Fruit fly (Drosophila melanogaster) whole organism, embryonic: Measurements from ENCODE around the gene Cyp318a1.

Experiments used
- ATbp ChIP-seq: fragments of 200-800 bp; sonication (Bioruptor generic); optimal IDR thresholded peaks from 2 replicates; lab custom pipeline; 2017; ENCODE audit warnings: missing biosample characterization, mild to moderate bottlenecking, missing genetic modification characterization, missing genetic modification reagents
- Bgb ChIP-seq: fragments of 200-800 bp; sonication (Bioruptor generic); IDR thresholded peaks from 2 replicates; pipeline ENCODE4 v1.3.6; 2022; ENCODE audit warnings: missing biosample characterization, missing genetic modification characterization; ENCODE audit not compliant: partially characterized antibody
- CG10147 ChIP-seq: fragments of 200-800 bp; sonication (Bioruptor generic); optimal IDR thresholded peaks from 2 replicates; lab custom pipeline; 2019; ENCODE audit warnings: missing biosample characterization, mild to moderate bottlenecking, missing genetic modification characterization, moderate library complexity
- CG10565 ChIP-seq: fragments of 200-800 bp; sonication (Bioruptor generic); optimal IDR thresholded peaks from 3 replicates; lab custom pipeline; 2016; ENCODE audit warnings: missing biosample characterization, mild to moderate bottlenecking, missing genetic modification characterization
- CG11247 ChIP-seq: fragments of 200-800 bp; sonication (Bioruptor generic); IDR thresholded peaks from 2 replicates; pipeline ENCODE4 v1.3.6; 2022; ENCODE audit warnings: missing biosample characterization, missing genetic modification characterization
- CG14014 ChIP-seq: fragments of 200-800 bp; sonication (Bioruptor generic); IDR thresholded peaks from 2 replicates; pipeline ENCODE4 v1.3.6; 2022; ENCODE audit warnings: missing biosample characterization, missing genetic modification characterization
- CG14965 ChIP-seq: fragments of 200-800 bp; sonication (Bioruptor generic); optimal IDR thresholded peaks from 2 replicates; lab custom pipeline; 2016; ENCODE audit warnings: missing biosample characterization, missing genetic modification characterization, borderline replicate concordance
- CG15514 ChIP-seq: fragments of 200-800 bp; sonication (Bioruptor generic); optimal IDR thresholded peaks from 3 replicates; lab custom pipeline; 2017; ENCODE audit warnings: missing biosample characterization, missing genetic modification characterization, mild to moderate bottlenecking, moderate library complexity, missing genetic modification reagents
- CG1603 ChIP-seq: fragments of 200-800 bp; sonication (Bioruptor generic); optimal IDR thresholded peaks from 2 replicates; lab custom pipeline; 2019; ENCODE audit warnings: missing biosample characterization, mild to moderate bottlenecking, missing genetic modification characterization, moderate library complexity
- CG17568 ChIP-seq: fragments of 200-800 bp; sonication (Bioruptor generic); optimal IDR thresholded peaks from 2 replicates; lab custom pipeline; 2018; ENCODE audit warnings: missing biosample characterization, mild to moderate bottlenecking, missing genetic modification characterization, moderate library complexity
- CG17612 ChIP-seq: fragments of 200-800 bp; sonication (Bioruptor generic); IDR thresholded peaks from 2 replicates; pipeline ENCODE4 v1.3.6; 2022; ENCODE audit warnings: missing biosample characterization, missing genetic modification characterization
- CG18011 ChIP-seq: fragments of 200-800 bp; sonication (Bioruptor generic); optimal IDR thresholded peaks from 2 replicates; lab custom pipeline; 2017; ENCODE audit warnings: missing biosample characterization, missing genetic modification characterization, mild to moderate bottlenecking, moderate library complexity, missing genotype
- CG18764 ChIP-seq: fragments of 200-800 bp; sonication (Bioruptor generic); optimal IDR thresholded peaks from 3 replicates; lab custom pipeline; 2016; ENCODE audit warnings: missing biosample characterization, missing genetic modification characterization
- CG2116 ChIP-seq: fragments of 200-800 bp; sonication (Bioruptor generic); optimal IDR thresholded peaks from 3 replicates; lab custom pipeline; 2018; ENCODE audit warnings: missing biosample characterization, mild to moderate bottlenecking, missing genetic modification characterization
- CG30020 ChIP-seq: fragments of 200-800 bp; optimal IDR thresholded peaks from 2 replicates; lab custom pipeline; 2019; ENCODE audit warnings: missing biosample characterization, mild to moderate bottlenecking, missing genetic modification characterization, moderate library complexity
- CG32532 ChIP-seq: fragments of 200-800 bp; sonication (Bioruptor generic); IDR thresholded peaks from 2 replicates; pipeline ENCODE4 v1.3.6; 2022; ENCODE audit warnings: missing biosample characterization, missing genetic modification characterization
- CG6254 ChIP-seq: fragments of 200-800 bp; sonication (Bioruptor generic); optimal IDR thresholded peaks from 3 replicates; lab custom pipeline; 2017; ENCODE audit warnings: mild to moderate bottlenecking, missing biosample characterization, missing genetic modification reagents, missing genetic modification characterization
- CG6791 ChIP-seq: fragments of 200-800 bp; sonication (Bioruptor generic); IDR thresholded peaks from 3 replicates; pipeline ENCODE4 v1.3.6; 2022; ENCODE audit warnings: missing biosample characterization, missing genetic modification characterization; ENCODE audit not compliant: partially characterized antibody
- CG7556 ChIP-seq: fragments of 200-800 bp; sonication (Bioruptor generic); optimal IDR thresholded peaks from 2 replicates; lab custom pipeline; 2017; ENCODE audit warnings: missing biosample characterization, mild to moderate bottlenecking, missing genetic modification characterization
- CG7928 ChIP-seq: fragments of 200-800 bp; sonication (Bioruptor generic); optimal IDR thresholded peaks from 2 replicates; lab custom pipeline; 2017; ENCODE audit warnings: missing biosample characterization, mild to moderate bottlenecking, missing genetic modification characterization
- CG9437 ChIP-seq: fragments of 200-800 bp; sonication (Bioruptor generic); optimal IDR thresholded peaks from 2 replicates; lab custom pipeline; 2018; ENCODE audit warnings: missing biosample characterization, mild to moderate bottlenecking, missing genetic modification characterization
- E2f2 ChIP-seq: fragments of 200-800 bp; sonication (Bioruptor generic); IDR thresholded peaks from 2 replicates; pipeline ENCODE4 v1.3.6; 2022; ENCODE audit warnings: missing biosample characterization, missing genetic modification characterization
- Ets97D ChIP-seq: fragments of 200-800 bp; sonication (Bioruptor generic); optimal IDR thresholded peaks from 3 replicates; lab custom pipeline; 2016; ENCODE audit warnings: missing biosample characterization, missing genetic modification characterization
- Fer3 ChIP-seq: fragments of 200-800 bp; sonication (Bioruptor generic); optimal IDR thresholded peaks from 2 replicates; lab custom pipeline; 2018; ENCODE audit warnings: missing biosample characterization, mild to moderate bottlenecking, missing genetic modification characterization, moderate library complexity
- Hey ChIP-seq: fragments of 200-800 bp; sonication (Bioruptor generic); optimal IDR thresholded peaks from 3 replicates; lab custom pipeline; 2018; ENCODE audit warnings: missing biosample characterization, mild to moderate bottlenecking, missing genetic modification characterization
- Sin3A ChIP-seq: fragments of >200 bp; optimal IDR thresholded peaks from 2 replicates; lab custom pipeline; 2018
- Xbp1 ChIP-seq: fragments of 200-800 bp; sonication (Bioruptor generic); optimal IDR thresholded peaks from 3 replicates; lab custom pipeline; 2016; ENCODE audit warnings: missing biosample characterization, mild to moderate bottlenecking, missing genetic modification characterization
- btn ChIP-seq: fragments of 200-800 bp; sonication (Bioruptor generic); optimal IDR thresholded peaks from 2 replicates; lab custom pipeline; 2016; ENCODE audit warnings: missing biosample characterization, missing genetic modification characterization
- caup ChIP-seq: fragments of 200-800 bp; sonication (Bioruptor generic); optimal IDR thresholded peaks from 3 replicates; lab custom pipeline; 2017; ENCODE audit warnings: missing biosample characterization, mild to moderate bottlenecking, missing genetic modification characterization, moderate library complexity; ENCODE audit not compliant: severe bottlenecking
- chinmo ChIP-seq: fragments of 200-800 bp; sonication (Bioruptor generic); IDR thresholded peaks from 4 replicates; pipeline ENCODE4 v1.3.6; 2022; ENCODE audit warnings: missing biosample characterization, missing genetic modification characterization; ENCODE audit not compliant: partially characterized antibody
- corto ChIP-seq: fragments of 200-800 bp; sonication (Bioruptor generic); optimal IDR thresholded peaks from 2 replicates; lab custom pipeline; 2016; ENCODE audit warnings: missing biosample characterization, mild to moderate bottlenecking, missing genetic modification characterization, moderate library complexity
- dpn ChIP-seq, 2 experiments: fragments of 200-800 bp; sonication (Bioruptor generic); optimal IDR thresholded peaks; 3 replicates each; lab custom pipeline; 2016; ENCODE audit warnings: missing biosample characterization in 2 of 2, missing genetic modification characterization in 2 of 2
- fd96Cb ChIP-seq: fragments of 200-800 bp; sonication (Bioruptor generic); optimal IDR thresholded peaks from 2 replicates; lab custom pipeline; 2018; ENCODE audit warnings: missing biosample characterization, mild to moderate bottlenecking, missing genetic modification characterization, moderate library complexity
- gem ChIP-seq: fragments of 200-800 bp; sonication (Bioruptor generic); optimal IDR thresholded peaks from 2 replicates; lab custom pipeline; 2019; ENCODE audit warnings: missing biosample characterization, mild to moderate bottlenecking, missing genetic modification characterization, moderate library complexity
- inv ChIP-seq: fragments of 200-800 bp; sonication (Bioruptor generic); IDR thresholded peaks from 2 replicates; pipeline ENCODE4 v1.3.6; 2022; ENCODE audit warnings: missing biosample characterization, missing genetic modification characterization; ENCODE audit not compliant: partially characterized antibody
- jumu ChIP-seq: fragments of 200-800 bp; sonication (Bioruptor generic); optimal IDR thresholded peaks from 3 replicates; lab custom pipeline; 2016; ENCODE audit warnings: missing biosample characterization, missing genetic modification characterization
- klu ChIP-seq: fragments of 200-800 bp; sonication (Bioruptor generic); IDR thresholded peaks from 2 replicates; pipeline ENCODE4 v1.3.6; 2022; ENCODE audit warnings: missing biosample characterization, missing genetic modification characterization
- lilli ChIP-seq: fragments of 200-800 bp; sonication (Bioruptor generic); optimal IDR thresholded peaks from 3 replicates; lab custom pipeline; 2016; ENCODE audit warnings: missing biosample characterization, missing genetic modification characterization
- lola ChIP-seq, 3 experiments: fragments of >200 bp in 2 of 3; fragments of 200-800 bp in 1 of 3; sonication (Bioruptor generic) in 1 of 3; optimal IDR thresholded peaks; 2 replicates each; lab custom pipeline; 2017 to 2019; ENCODE audit warnings: missing biosample characterization in 3 of 3, missing genetic modification characterization in 3 of 3, mild to moderate bottlenecking in 1 of 3, moderate library complexity in 1 of 3
- luna ChIP-seq: fragments of 200-800 bp; sonication (Bioruptor generic); optimal IDR thresholded peaks from 2 replicates; lab custom pipeline; 2016; ENCODE audit warnings: missing biosample characterization, missing genetic modification characterization
- nerfin-1 ChIP-seq: fragments of 200-800 bp; sonication (Bioruptor generic); optimal IDR thresholded peaks from 3 replicates; lab custom pipeline; 2019; ENCODE audit warnings: missing biosample characterization, mild to moderate bottlenecking, missing genetic modification characterization, moderate library complexity
- pros ChIP-seq: fragments of 200-800 bp; sonication (Bioruptor generic); optimal IDR thresholded peaks from 3 replicates; lab custom pipeline; 2019; ENCODE audit warnings: missing biosample characterization, mild to moderate bottlenecking, missing genetic modification characterization, moderate library complexity
- pum ChIP-seq: fragments of 200-800 bp; sonication (Bioruptor generic); optimal IDR thresholded peaks from 2 replicates; lab custom pipeline; 2016; ENCODE audit warnings: missing biosample characterization, missing genetic modification characterization
- rib ChIP-seq: fragments of 200-800 bp; sonication (Bioruptor generic); IDR thresholded peaks from 2 replicates; pipeline ENCODE4 v1.3.6; 2022; ENCODE audit warnings: missing biosample characterization, missing genetic modification characterization
- sob ChIP-seq: fragments of 200-800 bp; sonication (Bioruptor generic); IDR thresholded peaks from 2 replicates; pipeline ENCODE4 v1.3.6; 2022; ENCODE audit warnings: missing biosample characterization, missing genetic modification characterization
- stwl ChIP-seq: fragments of 200-800 bp; sonication (Bioruptor generic); optimal IDR thresholded peaks from 3 replicates; lab custom pipeline; 2018; ENCODE audit warnings: missing biosample characterization, mild to moderate bottlenecking, missing genetic modification characterization, moderate library complexity
- tgo ChIP-seq: fragments of 200-800 bp; sonication (Bioruptor generic); IDR thresholded peaks from 3 replicates; pipeline ENCODE4 v1.3.6; 2022; ENCODE audit warnings: missing biosample characterization, missing genetic modification characterization
- trem ChIP-seq: fragments of 200-800 bp; optimal IDR thresholded peaks from 3 replicates; lab custom pipeline; 2019; ENCODE audit warnings: missing biosample characterization, mild to moderate bottlenecking, missing genetic modification characterization, moderate library complexity
- wek ChIP-seq: fragments of 200-800 bp; sonication (Bioruptor generic); optimal IDR thresholded peaks from 3 replicates; lab custom pipeline; 2018; ENCODE audit warnings: missing biosample characterization, mild to moderate bottlenecking, missing genetic modification characterization, moderate library complexity

The Cyp318a1 gene

DNA sequence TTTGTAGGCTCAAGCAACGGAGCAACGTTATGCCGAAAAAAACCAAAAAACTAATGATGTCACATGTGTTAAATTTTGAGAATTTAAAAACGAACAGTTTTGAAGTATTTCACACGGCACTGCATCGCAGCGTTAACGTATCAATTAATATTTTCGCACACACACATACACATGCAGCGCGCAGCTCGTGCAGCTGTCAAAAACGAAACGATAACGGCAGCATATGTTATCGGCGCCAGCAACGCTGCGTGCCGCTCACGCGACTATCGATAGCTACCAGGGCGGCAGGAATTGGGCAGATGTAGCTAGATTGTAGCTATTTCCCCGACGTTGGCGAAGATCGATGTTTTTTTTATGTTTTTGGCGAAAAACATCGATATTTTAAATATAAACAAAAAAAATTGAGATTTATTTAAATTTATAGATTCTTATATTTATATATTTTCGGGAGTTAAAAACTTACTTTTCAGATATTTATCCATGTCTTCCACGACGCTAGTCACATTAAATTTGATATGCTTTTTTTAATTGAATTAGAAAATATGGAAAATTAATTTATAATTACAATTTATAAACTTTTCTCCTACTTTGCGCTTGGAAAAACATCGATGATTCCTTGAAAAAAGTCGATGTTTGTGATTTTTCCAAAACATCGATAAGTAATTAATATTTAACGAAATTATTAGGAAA, 3.5 kb upstream of the Cyp318a1 start, which contains the start of gene Usp7 (continued):
- TF ChIP-seq Hey (tag; lab: Kevin White, UChicago) (no peak), chinmo (GFP tag; lab: Robert Waterston, UW) (peak; percentile 97), CG30020 (peak; percentile 91), CG17568 (no peak), stwl (tag; lab: Kevin White, UChicago) (peak; percentile 79), Sin3A (lab: Kevin White, UChicago) (no peak), CG18011 (GFP tag; lab: Kevin White, UChicago) (no peak), gem (no peak), fd96Cb (no peak), CG10147 (GFP tag; lab: Kevin White, UChicago) (no peak), luna (GFP tag; lab: Kevin White, UChicago) (no peak), pum (GFP tag; lab: Kevin White, UChicago) (no peak), CG6791 (GFP tag; lab: Robert Waterston, UW) (peak; percentile 98), CG18764 (GFP tag; lab: Kevin White, UChicago) (no peak), CG7556 (GFP tag; lab: Kevin White, UChicago) (no peak), CG1603 (tag; lab: Kevin White, UChicago) (no peak), wek (GFP tag; lab: Kevin White, UChicago) (no peak), CG6254 (GFP tag; lab: Kevin White, UChicago) (no peak), lola (GFP tag; optimal IDR thresholded peaks at IDR 0.05; lab: Kevin White, UChicago) (no peak), CG7928 (GFP tag; lab: Kevin White, UChicago) (peak; percentile 86), CG15514 (GFP tag; lab: Kevin White, UChicago) (no peak), CG10565 (GFP tag; lab: Kevin White, UChicago) (no peak), CG2116 (peak; percentile 96), CG17612 (GFP tag; lab: Robert Waterston, UW) (no peak), CG14014 (GFP tag; lab: Robert Waterston, UW) (0 out of 2 replicates have a peak, but pooled peaks have one; percentile 11), jumu (GFP tag; lab: Kevin White, UChicago) (no peak), nerfin-1 (peak; percentile 42), Ets97D (peak; percentile 85), CG14965 (GFP tag; lab: Kevin White, UChicago) (no peak), caup (peak; percentile 15), btn (GFP tag; lab: Kevin White, UChicago) (no peak), trem (tag; lab: Kevin White, UChicago) (peak; percentile 42), lilli (GFP tag; lab: Kevin White, UChicago) (no peak), CG11247 (GFP tag; lab: Robert Waterston, UW) (no peak), ATbp (GFP tag; lab: Kevin White, UChicago) (no peak), tgo (GFP tag; lab: Robert Waterston, UW) (no peak), CG9437 (GFP tag; lab: Kevin White, UChicago) (peak; percentile 30), pros (GFP tag; lab: Kevin White, UChicago) (no peak), Xbp1 (GFP tag; lab: Kevin White, UChicago) (peak; percentile 35), inv (GFP tag; lab: Robert Waterston, UW) (peak; percentile 95), rib (GFP tag; lab: Robert Waterston, UW) (no peak), Bgb (GFP tag; lab: Robert Waterston, UW) (peak; percentile 98), klu (GFP tag; lab: Robert Waterston, UW) (no peak), Fer3 (tag; lab: Kevin White, UChicago) (no peak), CG32532 (GFP tag; lab: Robert Waterston, UW) (peak; percentile 55; the same call in 1 of the 2 replicates), E2f2 (GFP tag; lab: Robert Waterston, UW) (peak; percentile 73), sob (peak; percentile 50), dpn (GFP tag; optimal IDR thresholded peaks at IDR 0.05; lab: Kevin White, UChicago) (peak in 1 of 2 experiments; percentile 35), corto (GFP tag; lab: Kevin White, UChicago) (no peak)
